Worm (Caenorhabditis elegans): ENCODE results near the gene R07E4.5.

ce11 chrX:5999103-5999554 lies 46.2 kb upstream of the R07E4.5 start, which contains the start of gene F22F4.9:
- TF ChIP-seq nhr-12 (tag; optimal IDR thresholded peaks at IDR 0.05), result no peak
- TF ChIP-seq nhr-237 (tag; optimal IDR thresholded peaks at IDR 0.05), result no peak
- no peak for TF ChIP-seq ztf-11 (tag; optimal IDR thresholded peaks at IDR 0.05)
- TF ChIP-seq lin-39 (tag; optimal IDR thresholded peaks at IDR 0.05), result no peak
- no peak for TF ChIP-seq unc-62 (GFP tag; optimal IDR thresholded peaks at IDR 0.05)
- TF ChIP-seq aly-2 (tag; optimal IDR thresholded peaks at IDR 0.05), result no peak
- no peak for TF ChIP-seq sptf-1 (tag; optimal IDR thresholded peaks at IDR 0.05)
- no peak for TF ChIP-seq lin-35 (GFP tag; optimal IDR thresholded peaks at IDR 0.05)
- TF ChIP-seq lin-15B (tag; optimal IDR thresholded peaks at IDR 0.05), result no peak

Data from whole organism, L1 larva.